Worm (Caenorhabditis elegans): ENCODE results near the gene C06G4.6.

The C06G4.6 gene

ce11 chrIII:8036050-8036449, 31.9 kb downstream of the C06G4.6 start:
- TF ChIP-seq sma-9 (GFP tag; optimal IDR thresholded peaks at IDR 0.05): peak; percentile 19
- no peak for TF ChIP-seq sma-9 (tag; optimal IDR thresholded peaks at IDR 0.05)
- TF ChIP-seq nhr-25 (tag; optimal IDR thresholded peaks at IDR 0.05): peak; percentile 26
- no peak for TF ChIP-seq lin-11 (tag; optimal IDR thresholded peaks at IDR 0.05)

DNA sequence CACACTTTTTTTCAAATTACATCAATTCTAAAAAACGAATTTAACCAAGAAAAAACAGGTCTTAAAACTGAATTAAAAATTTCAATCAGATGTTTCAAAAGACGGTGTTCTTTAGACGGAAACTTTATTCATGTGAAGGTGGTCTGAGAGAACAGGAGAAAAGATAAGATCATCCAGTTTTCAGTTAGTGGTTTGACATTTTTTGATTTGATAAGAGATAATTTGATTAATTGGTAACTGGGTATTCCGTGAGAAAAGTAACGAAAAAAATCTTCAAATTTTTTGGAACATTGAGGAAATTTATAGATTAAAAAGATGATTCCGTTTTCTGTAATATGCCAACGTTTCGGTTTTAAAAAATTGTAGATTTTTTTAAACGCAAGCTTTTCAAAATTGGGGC, 32.3 kb downstream of the C06G4.6 start:
- no peak for TF ChIP-seq C34F6.9 (tag; optimal IDR thresholded peaks at IDR 0.05)
- no peak for TF ChIP-seq nhr-10 (tag; optimal IDR thresholded peaks at IDR 0.05)
- TF ChIP-seq skn-1 (tag; optimal IDR thresholded peaks at IDR 0.05): no peak
- peak; percentile 58 for TF ChIP-seq sma-9 (GFP tag; optimal IDR thresholded peaks at IDR 0.05)
- no peak for TF ChIP-seq sma-9 (tag; optimal IDR thresholded peaks at IDR 0.05)
- peak; percentile 2 for TF ChIP-seq blmp-1 (tag; optimal IDR thresholded peaks at IDR 0.05; ENCODE audit: insufficient read depth)

ce11 chrIII:8037941-8038340, 33.8 kb downstream of the C06G4.6 start, which contains the start of gene dpf-6:
dpf-6 (plus strand) TSS chrIII:8038241.
- TF ChIP-seq ceh-82 (tag; optimal IDR thresholded peaks at IDR 0.05) (no peak), unc-55 (GFP tag; optimal IDR thresholded peaks at IDR 0.05) (no peak), nhr-25 (tag; optimal IDR thresholded peaks at IDR 0.05) (no peak), ceh-16 (tag; optimal IDR thresholded peaks at IDR 0.05) (no peak), peb-1 (tag; optimal IDR thresholded peaks at IDR 0.05) (no peak), ztf-4 (tag; optimal IDR thresholded peaks at IDR 0.05) (no peak), ztf-11 (tag; optimal IDR thresholded peaks at IDR 0.05) (no peak), aly-2 (tag; optimal IDR thresholded peaks at IDR 0.05) (no peak), mab-5 (tag; optimal IDR thresholded peaks at IDR 0.05) (no peak), nhr-10 (tag; optimal IDR thresholded peaks at IDR 0.05) (no peak), nhr-129 (tag; optimal IDR thresholded peaks at IDR 0.05) (no peak), alr-1 (tag; optimal IDR thresholded peaks at IDR 0.05) (no peak), nhr-21 (tag; optimal IDR thresholded peaks at IDR 0.05) (no peak), unc-39 (tag; optimal IDR thresholded peaks at IDR 0.05) (no peak), elt-3 (tag; optimal IDR thresholded peaks at IDR 0.05) (no peak), mbf-1 (tag; optimal IDR thresholded peaks at IDR 0.05) (no peak), ZK546.5 (tag; optimal IDR thresholded peaks at IDR 0.05) (no peak)

DNA sequence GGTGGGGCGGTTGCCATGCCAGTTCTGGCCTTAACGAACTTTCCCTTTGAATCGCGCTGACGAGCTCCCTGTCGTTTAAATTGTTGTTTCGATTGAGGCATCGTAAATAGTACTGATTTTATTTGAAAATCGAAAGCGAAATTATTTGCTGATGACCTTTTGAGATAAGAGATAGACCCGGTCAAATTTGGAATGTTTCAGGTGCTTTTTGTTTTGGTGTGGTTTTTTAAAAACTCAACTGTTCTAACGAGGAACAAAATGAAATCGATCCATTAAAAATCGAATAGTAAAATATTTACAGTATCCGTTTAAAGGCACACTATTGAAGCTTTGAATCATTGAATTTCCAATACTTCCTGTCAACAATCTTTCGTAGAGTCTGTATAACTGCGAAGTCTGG, 38.6 kb downstream of the C06G4.6 start, which contains the start of gene K12H4.6:
TSS of gene K12H4.6 (minus strand) at position 101 of the 400 bp plus-strand sequence.
- TF ChIP-seq lin-11 (tag; optimal IDR thresholded peaks at IDR 0.05) (no peak), ztf-11 (tag; optimal IDR thresholded peaks at IDR 0.05) (no peak), nhr-129 (tag; optimal IDR thresholded peaks at IDR 0.05) (no peak), mbf-1 (tag; optimal IDR thresholded peaks at IDR 0.05) (no peak), sma-3 (GFP tag; optimal IDR thresholded peaks at IDR 0.05) (no peak)

DNA sequence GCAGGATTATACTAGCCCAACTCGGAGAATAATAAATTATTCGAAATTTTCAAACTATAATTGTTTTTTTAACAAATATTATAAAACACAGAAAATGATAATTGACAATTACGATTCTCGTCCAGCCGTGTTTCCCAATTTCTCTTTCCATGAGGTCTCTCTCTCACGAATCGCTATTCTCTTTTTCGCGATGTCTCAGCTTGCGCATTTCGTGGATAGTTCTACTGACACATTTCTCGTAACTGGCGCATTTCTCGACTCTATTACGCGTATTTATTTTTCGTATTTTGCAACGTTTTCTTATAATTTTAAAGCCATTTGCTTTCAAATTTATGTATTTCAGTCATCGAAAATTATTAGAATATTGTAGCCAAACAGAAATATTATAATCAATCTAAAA, 39.6 kb downstream of the C06G4.6 start:
- TF ChIP-seq mdl-1 (tag; optimal IDR thresholded peaks at IDR 0.05) (peak in 1 of 2 experiments; percentile 90), ama-1 (optimal IDR thresholded peaks at IDR 0.05) (peak; percentile 65), nhr-237 (tag; optimal IDR thresholded peaks at IDR 0.05) (peak; percentile 71), sma-9 (GFP tag; optimal IDR thresholded peaks at IDR 0.05) (peak; percentile 95), sma-9 (tag; optimal IDR thresholded peaks at IDR 0.05) (no peak), elt-1 (tag; optimal IDR thresholded peaks at IDR 0.05) (no peak), ceh-16 (tag; optimal IDR thresholded peaks at IDR 0.05) (no peak), nhr-6 (tag; optimal IDR thresholded peaks at IDR 0.05) (peak; percentile 98), snpc-4 (tag; optimal IDR thresholded peaks at IDR 0.05) (peak; percentile 85), fos-1 (tag; optimal IDR thresholded peaks at IDR 0.05) (peak; percentile 99), dmd-4 (tag; optimal IDR thresholded peaks at IDR 0.05) (no peak), lsy-2 (tag; optimal IDR thresholded peaks at IDR 0.05) (peak; percentile 92 to 98), ceh-82 (tag; optimal IDR thresholded peaks at IDR 0.05) (peak; percentile 96), skn-1 (tag; optimal IDR thresholded peaks at IDR 0.05) (peak; percentile 84), blmp-1 (tag; optimal IDR thresholded peaks at IDR 0.05; ENCODE audit: insufficient read depth) (peak; percentile 65), nhr-25 (tag; optimal IDR thresholded peaks at IDR 0.05) (peak; percentile 99), sem-4 (tag; optimal IDR thresholded peaks at IDR 0.05) (peak; percentile 96), Y55F3AM.14 (GFP tag; optimal IDR thresholded peaks at IDR 0.05) (peak; percentile 95), peb-1 (tag; optimal IDR thresholded peaks at IDR 0.05) (no peak), sma-3 (GFP tag; optimal IDR thresholded peaks at IDR 0.05) (peak; percentile 99), nhr-129 (tag; optimal IDR thresholded peaks at IDR 0.05) (peak; percentile 100), unc-55 (GFP tag; optimal IDR thresholded peaks at IDR 0.05) (peak; percentile 100), aly-2 (tag; optimal IDR thresholded peaks at IDR 0.05) (no peak), nhr-77 (tag; optimal IDR thresholded peaks at IDR 0.05) (peak; percentile 89), egl-27 (tag; optimal IDR thresholded peaks at IDR 0.05) (peak; percentile 93), ZK546.5 (tag; optimal IDR thresholded peaks at IDR 0.05) (peak; percentile 81), nhr-12 (tag; optimal IDR thresholded peaks at IDR 0.05) (peak; percentile 28), F13H6.1 (tag; optimal IDR thresholded peaks at IDR 0.05) (peak; percentile 98), unc-39 (tag; optimal IDR thresholded peaks at IDR 0.05) (peak; percentile 68), ztf-11 (tag; optimal IDR thresholded peaks at IDR 0.05) (peak; percentile 66), ztf-4 (tag; optimal IDR thresholded peaks at IDR 0.05) (peak; percentile 97), lin-39 (tag; optimal IDR thresholded peaks at IDR 0.05) (peak; percentile 98), mab-5 (tag; optimal IDR thresholded peaks at IDR 0.05) (peak; percentile 93), nhr-10 (tag; optimal IDR thresholded peaks at IDR 0.05) (peak; percentile 81), elt-3 (tag; optimal IDR thresholded peaks at IDR 0.05) (no peak), unc-62 (GFP tag; optimal IDR thresholded peaks at IDR 0.05) (no peak), alr-1 (tag; optimal IDR thresholded peaks at IDR 0.05) (no peak), mbf-1 (tag; optimal IDR thresholded peaks at IDR 0.05) (no peak), lin-11 (tag; optimal IDR thresholded peaks at IDR 0.05) (peak; percentile 95)
